Worm (Caenorhabditis elegans): ENCODE results near the gene mrpl-45.

Gene mrpl-45

DNA sequence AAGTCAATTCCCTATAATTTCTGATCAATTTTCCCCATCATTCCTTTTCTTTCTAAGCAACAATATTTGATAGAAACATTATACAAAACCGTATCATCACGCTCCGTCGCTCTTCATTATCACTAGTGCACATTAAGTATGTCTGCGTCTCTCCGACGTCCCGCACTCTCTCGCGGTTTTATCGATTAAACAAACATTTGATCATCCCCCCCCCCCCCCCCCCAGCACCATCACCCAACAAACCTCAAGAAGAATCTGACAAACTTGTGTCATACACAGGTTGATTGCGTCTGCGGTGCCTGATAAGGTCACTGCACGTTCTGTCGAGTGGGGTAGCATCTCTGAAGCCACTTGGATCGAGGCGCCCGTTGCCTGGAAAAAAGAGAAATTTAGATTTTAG lies 18.2 kb upstream of the mrpl-45 start:
- TF ChIP-seq ztf-26 (tag; optimal IDR thresholded peaks at IDR 0.05): no peak
- peak; percentile 57 for TF ChIP-seq ets-4 (GFP tag; optimal IDR thresholded peaks at IDR 0.05)
- TF ChIP-seq sptf-2 (GFP tag; optimal IDR thresholded peaks at IDR 0.05): no peak
- TF ChIP-seq lir-1 (GFP tag; conservative IDR thresholded peaks at IDR 0.05): no peak
- TF ChIP-seq repo-1 (tag; optimal IDR thresholded peaks at IDR 0.05): no peak
- TF ChIP-seq cebp-1 (GFP tag; IDR thresholded peaks at IDR 0.05): no peak
- TF ChIP-seq cebp-1 (tag; optimal IDR thresholded peaks at IDR 0.05): peak; percentile 19
- no peak for TF ChIP-seq attf-6 (GFP tag; IDR thresholded peaks at IDR 0.05)
- TF ChIP-seq hlh-12 (tag; optimal IDR thresholded peaks at IDR 0.05): no peak
- TF ChIP-seq nhr-80 (tag; optimal IDR thresholded peaks at IDR 0.05): peak; percentile 61
- no peak for TF ChIP-seq ekl-4 (GFP tag; IDR thresholded peaks at IDR 0.05)
- no peak for TF ChIP-seq madf-6 (GFP tag; IDR thresholded peaks at IDR 0.05)
- no peak for TF ChIP-seq him-1 (tag; optimal IDR thresholded peaks at IDR 0.05)
- no peak for TF ChIP-seq lin-26 (GFP tag; IDR thresholded peaks at IDR 0.05)
- no peak for TF ChIP-seq F22D6.2 (tag; optimal IDR thresholded peaks at IDR 0.05)
- no peak for TF ChIP-seq hmg-1.2 (GFP tag; IDR thresholded peaks at IDR 0.05)
- TF ChIP-seq tbx-9 (tag; optimal IDR thresholded peaks at IDR 0.05; ENCODE audit: borderline replicate concordance): no peak
- no peak for TF ChIP-seq snpc-4 (GFP tag; optimal IDR thresholded peaks at IDR 0.05)
- no peak for TF ChIP-seq snpc-4 (tag; optimal IDR thresholded peaks at IDR 0.05)
- peak; percentile 21 for TF ChIP-seq tlf-1 (GFP tag; optimal IDR thresholded peaks at IDR 0.05)
- no peak for TF ChIP-seq ccch-3 (GFP tag; optimal IDR thresholded peaks at IDR 0.05)
- no peak for TF ChIP-seq tbp1 (GFP tag; optimal IDR thresholded peaks at IDR 0.05)
- TF ChIP-seq madf-10 (tag; optimal IDR thresholded peaks at IDR 0.05): no peak
- no peak for TF ChIP-seq unc-130 (GFP tag; optimal IDR thresholded peaks at IDR 0.05)
- no peak for TF ChIP-seq rec-8 (tag; optimal IDR thresholded peaks at IDR 0.05)
- TF ChIP-seq F55B11.4 (tag; optimal IDR thresholded peaks at IDR 0.05; ENCODE audit: borderline replicate concordance, insufficient read depth): no peak
- TF ChIP-seq C06A6.2 (GFP tag; conservative IDR thresholded peaks at IDR 0.05): no peak
- peak; percentile 46; the same call in 1 of the 2 replicates for TF ChIP-seq egrh-3 (GFP tag; IDR thresholded peaks at IDR 0.05)
- TF ChIP-seq nhr-90 (tag; optimal IDR thresholded peaks at IDR 0.05): no peak
- no peak for TF ChIP-seq B0336.3 (GFP tag; IDR thresholded peaks at IDR 0.05)
- no peak for TF ChIP-seq lsy-27 (tag; optimal IDR thresholded peaks at IDR 0.05; ENCODE audit: borderline replicate concordance, insufficient read depth)
- no peak for TF ChIP-seq F57A8.1 (GFP tag; optimal IDR thresholded peaks at IDR 0.05)
- TF ChIP-seq dpff-1 (tag; optimal IDR thresholded peaks at IDR 0.05): no peak
- no peak for TF ChIP-seq nhr-27 (tag; optimal IDR thresholded peaks at IDR 0.05)
- TF ChIP-seq atf-7 (tag; optimal IDR thresholded peaks at IDR 0.05): peak; percentile 15
- TF ChIP-seq snpc-1.1 (tag; optimal IDR thresholded peaks at IDR 0.05; ENCODE audit: insufficient read depth): no peak
- no peak for TF ChIP-seq Y56A3A.18 (GFP tag; IDR thresholded peaks at IDR 0.05)
- no peak for TF ChIP-seq ZK185.1 (tag; optimal IDR thresholded peaks at IDR 0.05; ENCODE audit: poor library complexity, severe bottlenecking)
- no peak for TF ChIP-seq ztf-6 (GFP tag; IDR thresholded peaks at IDR 0.05)
- TF ChIP-seq ceh-79 (tag; optimal IDR thresholded peaks at IDR 0.05): no peak
- no peak for TF ChIP-seq ztf-22 (GFP tag; optimal IDR thresholded peaks at IDR 0.05)
- TF ChIP-seq pha-4 (tag; optimal IDR thresholded peaks at IDR 0.05): no peak
- no peak for TF ChIP-seq sea-2 (GFP tag; IDR thresholded peaks at IDR 0.05)
- TF ChIP-seq lin-35 (GFP tag; optimal IDR thresholded peaks at IDR 0.05): no peak
- no peak for TF ChIP-seq nfyb-1 (GFP tag; IDR thresholded peaks at IDR 0.05)
- no peak for TF ChIP-seq zfh-2 (GFP tag; conservative IDR thresholded peaks at IDR 0.05)
- TF ChIP-seq F39B2.1 (GFP tag; IDR thresholded peaks at IDR 0.05): no peak
- TF ChIP-seq pbrm-1 (GFP tag; IDR thresholded peaks at IDR 0.05): no peak
- TF ChIP-seq dox-1 (GFP tag; IDR thresholded peaks at IDR 0.05): peak; percentile 40; the same call in 1 of the 2 replicates

All from whole organism, young adult.